Worm (Caenorhabditis elegans): Measurements from ENCODE around the gene neg-1.

The neg-1 gene

DNA sequence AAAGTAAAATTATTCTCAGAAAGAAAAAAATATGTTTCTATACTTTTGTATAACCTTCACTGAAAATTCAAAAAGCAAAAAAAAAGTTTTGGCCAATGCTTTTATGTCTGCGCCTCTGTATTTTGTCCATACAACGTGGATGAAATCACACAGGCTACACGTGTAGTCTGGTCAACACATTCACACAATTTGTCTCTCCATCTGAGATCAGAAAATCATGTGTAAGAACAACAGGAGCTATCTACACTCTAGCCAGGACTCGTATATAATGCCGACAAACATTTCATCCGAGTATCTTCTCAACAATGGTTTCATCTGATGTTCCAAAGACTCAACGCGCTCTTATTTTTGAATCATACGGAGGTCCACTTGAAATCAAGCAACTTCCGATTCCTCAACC, 47.8 kb downstream of the neg-1 start, which contains the start of gene D2063.1:
TSS of gene D2063.1 (plus strand) at position 281 of the 400 bp plus-strand sequence.
- TF ChIP-seq unc-39 (tag; optimal IDR thresholded peaks at IDR 0.05) (no peak), hlh-1 (tag; optimal IDR thresholded peaks at IDR 0.05) (peak; percentile 61), unc-120 (tag; optimal IDR thresholded peaks at IDR 0.05; ENCODE audit: poor library complexity, severe bottlenecking) (no peak)

DNA sequence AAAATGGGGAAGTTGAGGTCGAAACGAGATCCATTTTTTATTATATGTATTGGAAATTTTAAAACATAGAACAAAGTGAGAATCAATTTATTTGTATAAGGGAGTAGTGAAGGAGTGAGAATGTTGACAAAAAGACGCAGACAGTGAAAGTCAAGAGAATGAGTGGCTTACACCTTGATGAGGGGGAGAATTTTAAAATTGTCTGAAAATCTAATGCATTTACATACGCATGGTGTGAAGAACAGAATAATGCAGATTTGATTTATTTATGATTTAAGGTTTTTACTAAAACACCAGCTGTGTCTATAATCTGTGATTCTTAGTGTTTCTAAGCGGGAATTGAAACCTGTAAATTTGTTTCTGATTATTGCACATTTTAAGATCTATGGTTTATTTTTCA, 49.3 kb downstream of the neg-1 start, which contains the start of gene nhr-125:
TSS of gene nhr-125 (minus strand) at position 101 of the 400 bp plus-strand sequence.
- TF ChIP-seq nhr-237 (tag; optimal IDR thresholded peaks at IDR 0.05): no peak
- TF ChIP-seq nhr-76 (tag; optimal IDR thresholded peaks at IDR 0.05): no peak
- TF ChIP-seq bed-3 (GFP tag; optimal IDR thresholded peaks at IDR 0.05): no peak
- no peak for TF ChIP-seq unc-39 (tag; optimal IDR thresholded peaks at IDR 0.05)
- TF ChIP-seq sptf-1 (tag; optimal IDR thresholded peaks at IDR 0.05): no peak
- no peak for TF ChIP-seq drap-1 (GFP tag; optimal IDR thresholded peaks at IDR 0.05)
- TF ChIP-seq ceh-39 (tag; optimal IDR thresholded peaks at IDR 0.05): no peak
- no peak for TF ChIP-seq ceh-83 (GFP tag; optimal IDR thresholded peaks at IDR 0.05)
- TF ChIP-seq ham-2 (GFP tag; optimal IDR thresholded peaks at IDR 0.05): no peak
- TF ChIP-seq lin-32 (GFP tag; optimal IDR thresholded peaks at IDR 0.05): no peak
